Worm (Caenorhabditis elegans) whole organism, L4/young adult: ENCODE results near the gene nspe-4.

Experiments used
- dao-5 ChIP-seq: sonication (generic microtip); optimal IDR thresholded peaks from 2 replicates; lab custom pipeline; 2016; ENCODE audit warnings: missing genotype, missing genetic modification characterization, moderate library complexity, missing compliant biosample characterization
- him-1 ChIP-seq: sonication (generic microtip); optimal IDR thresholded peaks from 2 replicates; lab custom pipeline; 2016; ENCODE audit warnings: missing genotype, missing genetic modification reagents, missing genetic modification characterization, missing compliant biosample characterization

- TF ChIP-seq him-1 (tag; lab: Kevin White, UChicago) (no peak), dao-5 (no peak)
Measured at ce11 chrII:12636602-12637001, 24.3 kb downstream of the nspe-4 start, which contains the start of gene nhr-234.
